Worm (Caenorhabditis elegans) whole organism, young adult: Measurements from ENCODE around the gene C49C3.7.
"Not testable (repeated sequence)": the region's sequence is repeated elsewhere in the genome, so short reads cannot be mapped to it uniquely, and the experiment has no call there.

Experiments
- B0035.1 ChIP-seq: sonication (generic microtip); optimal IDR thresholded peaks from 2 replicates; lab custom pipeline; 2016; ENCODE audit warnings: missing genetic modification characterization, mild to moderate bottlenecking, missing compliant biosample characterization, missing genotype, missing genetic modification reagents
- B0261.1 ChIP-seq: sonication (generic microtip); optimal IDR thresholded peaks from 2 replicates; lab custom pipeline; 2016; ENCODE audit warnings: mild to moderate bottlenecking, missing genetic modification characterization, moderate library complexity, missing compliant biosample characterization
- C06A6.2 ChIP-seq: fragments of 200-800 bp; sonication (Bioruptor generic); conservative IDR thresholded peaks from 2 replicates; pipeline ENCODE4 v1.3.6; 2022; ENCODE audit warnings: missing genetic modification characterization, missing compliant biosample characterization
- D2030.7 ChIP-seq: fragments of 200-800 bp; sonication (Bioruptor generic); IDR thresholded peaks from 2 replicates; pipeline ENCODE4 v1.3.6; 2022; ENCODE audit warnings: missing genetic modification reagents, missing genetic modification characterization, missing compliant biosample characterization
- F37B4.10 ChIP-seq: fragments of 200-800 bp; sonication (Bioruptor generic); IDR thresholded peaks from 2 replicates; pipeline ENCODE4 v1.3.6; 2022; ENCODE audit warnings: missing genetic modification characterization, missing compliant biosample characterization
- K12H6.12 ChIP-seq: fragments of 200-800 bp; sonication (Bioruptor generic); optimal IDR thresholded peaks from 2 replicates; lab custom pipeline; 2018; ENCODE audit warnings: mild to moderate bottlenecking, missing genetic modification characterization, missing compliant biosample characterization
- Y56A3A.18 ChIP-seq: fragments of 200-800 bp; sonication (Bioruptor generic); IDR thresholded peaks from 2 replicates; pipeline ENCODE4 v1.3.6; 2022; ENCODE audit warnings: missing genetic modification reagents, missing genetic modification characterization, missing compliant biosample characterization
- Y95B8A.8 ChIP-seq: fragments of 200-800 bp; sonication (Bioruptor generic); IDR thresholded peaks from 2 replicates; pipeline ENCODE4 v1.3.6; 2022; ENCODE audit warnings: missing genetic modification reagents, missing genetic modification characterization, missing compliant biosample characterization
- ZK185.1 ChIP-seq: sonication (generic microtip); optimal IDR thresholded peaks from 2 replicates; lab custom pipeline; 2016; ENCODE audit warnings: mild to moderate bottlenecking, missing genetic modification characterization, missing compliant biosample characterization; ENCODE audit not compliant: poor library complexity, severe bottlenecking
- akir-1 ChIP-seq: fragments of 200-800 bp; sonication (Bioruptor generic); optimal IDR thresholded peaks from 2 replicates; lab custom pipeline; 2018; ENCODE audit warnings: mild to moderate bottlenecking, missing genetic modification characterization, moderate library complexity, missing compliant biosample characterization
- atf-7 ChIP-seq: sonication (generic microtip); optimal IDR thresholded peaks from 2 replicates; lab custom pipeline; 2017; ENCODE audit warnings: mild to moderate bottlenecking, missing genetic modification characterization, missing compliant biosample characterization
- athp-1 ChIP-seq: sonication (generic microtip); optimal IDR thresholded peaks from 2 replicates; lab custom pipeline; 2017; ENCODE audit warnings: mild to moderate bottlenecking, missing genetic modification characterization, missing compliant biosample characterization
- attf-3 ChIP-seq: fragments of 200-800 bp; sonication (Bioruptor generic); conservative IDR thresholded peaks from 2 replicates; pipeline ENCODE4 v1.3.6; 2022; ENCODE audit warnings: missing genetic modification reagents, missing genetic modification characterization, missing compliant biosample characterization
- attf-5 ChIP-seq: fragments of 200-800 bp; sonication (Bioruptor generic); optimal IDR thresholded peaks from 2 replicates; lab custom pipeline; 2018; ENCODE audit warnings: mild to moderate bottlenecking, missing genetic modification characterization, missing compliant biosample characterization
- attf-6 ChIP-seq: fragments of 200-800 bp; sonication (Bioruptor generic); IDR thresholded peaks from 2 replicates; pipeline ENCODE4 v1.3.6; 2022; ENCODE audit warnings: missing genetic modification reagents, missing genetic modification characterization, missing compliant biosample characterization
- cebp-1 ChIP-seq, 2 experiments: fragments of 200-800 bp in 1 of 2; sonication (Bioruptor generic) in 1 of 2; sonication (generic microtip) in 1 of 2; IDR thresholded peaks in 1 of 2; optimal IDR thresholded peaks in 1 of 2; 2 replicates each; pipeline versions ENCODE4 v1.3.6 to Lab custom; 2017 to 2022; ENCODE audit warnings: missing compliant biosample characterization in 2 of 2, missing genetic modification characterization in 2 of 2, mild to moderate bottlenecking in 1 of 2, missing genetic modification reagents in 1 of 2, moderate library complexity in 1 of 2
- ceh-40 ChIP-seq: fragments of 200-800 bp; sonication (Bioruptor generic); IDR thresholded peaks from 2 replicates; pipeline ENCODE4 v1.3.6; 2022; ENCODE audit warnings: missing genetic modification characterization, missing compliant biosample characterization
- ceh-91 ChIP-seq: fragments of 200-800 bp; sonication (Bioruptor generic); IDR thresholded peaks from 2 replicates; pipeline ENCODE4 v1.3.6; 2022; ENCODE audit warnings: missing genetic modification reagents, missing genetic modification characterization, missing compliant biosample characterization
- dox-1 ChIP-seq: fragments of 200-800 bp; sonication (Bioruptor generic); IDR thresholded peaks from 2 replicates; pipeline ENCODE4 v1.3.6; 2022; ENCODE audit warnings: missing genetic modification reagents, missing genetic modification characterization, missing compliant biosample characterization
- dpff-1 ChIP-seq: sonication (generic microtip); optimal IDR thresholded peaks from 2 replicates; lab custom pipeline; 2017; ENCODE audit warnings: mild to moderate bottlenecking, missing genetic modification characterization, missing compliant biosample characterization
- egrh-3 ChIP-seq: fragments of 200-800 bp; sonication (Bioruptor generic); IDR thresholded peaks from 2 replicates; pipeline ENCODE4 v1.3.6; 2022; ENCODE audit warnings: missing genetic modification reagents, missing genetic modification characterization, missing compliant biosample characterization
- fkh-3 ChIP-seq: sonication (generic microtip); optimal IDR thresholded peaks from 2 replicates; lab custom pipeline; 2016; ENCODE audit warnings: mild to moderate bottlenecking, missing genetic modification characterization, missing compliant biosample characterization
- hlh-12 ChIP-seq: sonication (generic microtip); optimal IDR thresholded peaks from 2 replicates; lab custom pipeline; 2016; ENCODE audit warnings: missing genetic modification characterization, missing compliant biosample characterization
- hmg-1.2 ChIP-seq: fragments of 200-800 bp; sonication (Bioruptor generic); IDR thresholded peaks from 2 replicates; pipeline ENCODE4 v1.3.6; 2022; ENCODE audit warnings: missing genetic modification reagents, missing genetic modification characterization, missing compliant biosample characterization
- hmg-20 ChIP-seq: fragments of 200-800 bp; sonication (Bioruptor generic); IDR thresholded peaks from 2 replicates; pipeline ENCODE4 v1.3.6; 2022; ENCODE audit warnings: missing genetic modification reagents, missing genetic modification characterization, missing compliant biosample characterization
- hsf-1 ChIP-seq: fragments of 200-800 bp; sonication (Bioruptor generic); IDR thresholded peaks from 2 replicates; pipeline ENCODE4 v1.3.6; 2022; ENCODE audit warnings: missing genetic modification reagents, missing genetic modification characterization, missing compliant biosample characterization
- lin-40 ChIP-seq: sonication (generic microtip); optimal IDR thresholded peaks from 2 replicates; lab custom pipeline; 2016; ENCODE audit warnings: missing genetic modification characterization, mild to moderate bottlenecking, missing compliant biosample characterization, missing genotype, missing genetic modification reagents
- lir-1 ChIP-seq: fragments of 200-800 bp; sonication (Bioruptor generic); conservative IDR thresholded peaks from 2 replicates; pipeline ENCODE4 v1.3.6; 2022; ENCODE audit warnings: missing genetic modification reagents, missing genetic modification characterization, missing compliant biosample characterization
- lsl-1 ChIP-seq: fragments of 200-800 bp; sonication (Bioruptor generic); optimal IDR thresholded peaks from 2 replicates; lab custom pipeline; 2018; ENCODE audit warnings: mild to moderate bottlenecking, missing genetic modification characterization, moderate library complexity, missing compliant biosample characterization
- madf-6 ChIP-seq: fragments of 200-800 bp; sonication (Bioruptor generic); IDR thresholded peaks from 2 replicates; pipeline ENCODE4 v1.3.6; 2022; ENCODE audit warnings: missing genetic modification reagents, missing genetic modification characterization, missing compliant biosample characterization
- mxl-1 ChIP-seq: sonication (generic microtip); optimal IDR thresholded peaks from 2 replicates; lab custom pipeline; 2016; ENCODE audit warnings: missing genetic modification characterization, missing compliant biosample characterization
- nfyb-1 ChIP-seq: fragments of 200-800 bp; sonication (Bioruptor generic); IDR thresholded peaks from 2 replicates; pipeline ENCODE4 v1.3.6; 2022; ENCODE audit warnings: missing genetic modification reagents, missing genetic modification characterization, missing compliant biosample characterization
- nhr-179 ChIP-seq: sonication (generic microtip); optimal IDR thresholded peaks from 2 replicates; lab custom pipeline; 2016; ENCODE audit warnings: mild to moderate bottlenecking, missing genetic modification characterization, missing compliant biosample characterization
- nhr-80 ChIP-seq: sonication (generic microtip); optimal IDR thresholded peaks from 2 replicates; lab custom pipeline; 2016; ENCODE audit warnings: missing genetic modification characterization, missing compliant biosample characterization
- pbrm-1 ChIP-seq: fragments of 200-800 bp; sonication (Bioruptor generic); IDR thresholded peaks from 2 replicates; pipeline ENCODE4 v1.3.6; 2022; ENCODE audit warnings: missing genetic modification reagents, missing genetic modification characterization, missing compliant biosample characterization
- pha-4 ChIP-seq: fragments of 150-350 bp; sonication (generic microtip); optimal IDR thresholded peaks from 2 replicates; lab custom pipeline; 2014; ENCODE audit warnings: missing biosample characterization, missing genetic modification reagents, missing genetic modification characterization
- sea-2 ChIP-seq: fragments of 200-800 bp; sonication (Bioruptor generic); IDR thresholded peaks from 2 replicates; pipeline ENCODE4 v1.3.6; 2022; ENCODE audit warnings: missing genetic modification characterization, missing compliant biosample characterization
- snpc-3.4 ChIP-seq: sonication (generic microtip); optimal IDR thresholded peaks from 2 replicates; lab custom pipeline; 2017; ENCODE audit warnings: missing genetic modification characterization, mild to moderate bottlenecking, missing compliant biosample characterization, antibody characterized with exemption, moderate library complexity, missing genotype, missing genetic modification reagents
- snpc-4 ChIP-seq, 5 experiments: fragments of 150-350 bp in 1 of 5; sonication (generic microtip) in 4 of 5; optimal IDR thresholded peaks; 2 replicates each; lab custom pipeline; 2014 to 2018; ENCODE audit warnings: missing genetic modification characterization in 5 of 5, missing biosample characterization in 3 of 5, antibody characterized with exemption in 2 of 5, mild to moderate bottlenecking in 2 of 5, missing compliant biosample characterization in 2 of 5, missing genotype in 2 of 5, moderate library complexity in 2 of 5, missing genetic modification reagents in 1 of 5
- tlf-1 ChIP-seq: fragments of 200-800 bp; sonication (Bioruptor generic); optimal IDR thresholded peaks from 2 replicates; lab custom pipeline; 2018; ENCODE audit warnings: mild to moderate bottlenecking, missing genetic modification characterization, missing compliant biosample characterization
- ztf-3 ChIP-seq: fragments of 200-800 bp; sonication (Bioruptor generic); optimal IDR thresholded peaks from 2 replicates; lab custom pipeline; 2018; ENCODE audit warnings: mild to moderate bottlenecking, missing genetic modification characterization, missing compliant biosample characterization
- ztf-6 ChIP-seq: fragments of 200-800 bp; sonication (Bioruptor generic); IDR thresholded peaks from 2 replicates; pipeline ENCODE4 v1.3.6; 2022; ENCODE audit warnings: missing genetic modification reagents, missing genetic modification characterization, missing compliant biosample characterization

Gene C49C3.7

DNA sequence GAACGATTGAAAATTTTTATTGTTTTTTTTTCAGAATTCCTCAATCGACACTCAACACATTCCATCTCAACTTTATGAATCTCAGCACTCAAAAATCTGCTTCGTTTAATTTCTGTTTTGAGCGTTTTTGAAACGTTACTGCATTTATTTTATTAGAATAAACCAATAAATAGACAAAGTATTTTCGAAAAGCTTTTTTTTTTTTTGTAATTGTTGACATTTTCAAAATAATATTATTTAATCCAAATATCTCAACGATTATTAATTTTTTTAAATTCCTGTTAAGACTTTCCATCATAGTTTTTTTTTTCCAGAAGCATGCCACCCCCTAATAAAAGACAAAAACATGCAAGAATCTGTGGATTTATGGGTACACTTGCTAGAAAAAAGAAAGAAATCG is at the start of gene C49C3.7:
Gene C49C3.7, plus strand, starts transcription at position 301 of the 400 bp plus-strand sequence.
- TF ChIP-seq ZK185.1: no peak
- TF ChIP-seq ceh-40: no peak
- no peak for TF ChIP-seq snpc-4 (GFP tag; optimal IDR thresholded peaks at IDR 0.05; lab: Kevin White, UChicago)
- peak in 1 of 4 experiments; percentile 50 for TF ChIP-seq snpc-4 (tag; optimal IDR thresholded peaks at IDR 0.05; lab: Kevin White, UChicago)
- no peak for TF ChIP-seq sea-2 (GFP tag; lab: Robert Waterston, UW)
- TF ChIP-seq mxl-1 (tag; lab: Kevin White, UChicago): no peak
- TF ChIP-seq egrh-3: no peak
- no peak for TF ChIP-seq dpff-1

DNA sequence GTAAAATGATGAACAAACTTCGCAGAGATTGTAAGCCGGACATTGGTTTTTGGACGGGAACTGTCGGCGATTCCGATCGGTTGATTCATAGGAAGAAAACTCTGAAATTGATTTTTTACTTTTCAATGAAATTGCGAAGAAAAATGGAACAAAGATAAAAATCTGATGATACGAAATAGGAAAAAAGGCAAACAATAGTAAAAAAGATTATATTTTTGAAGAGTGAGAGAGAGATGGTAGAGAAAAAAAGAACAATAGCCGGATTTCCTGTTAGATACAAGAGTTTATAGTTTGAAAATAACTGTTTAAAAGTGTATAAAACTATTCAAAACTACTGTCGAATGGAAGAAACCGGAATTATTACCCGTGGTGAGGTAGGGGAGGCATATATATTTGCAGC is 48.3 kb upstream of the C49C3.7 start, which contains the start of gene nra-1:
Gene nra-1, minus strand, starts transcription at position 101 of the 400 bp plus-strand sequence.
- TF ChIP-seq D2030.7 (GFP tag; lab: Robert Waterston, UW): no peak
- TF ChIP-seq snpc-3.4 (tag; lab: Kevin White, UChicago): no peak
- no peak for TF ChIP-seq fkh-3 (tag; lab: Kevin White, UChicago)
- TF ChIP-seq ztf-3: no peak
- no peak for TF ChIP-seq tlf-1 (GFP tag; lab: Kevin White, UChicago)
- TF ChIP-seq pbrm-1: no peak

ce11 chrIV:17284511-17285089 is 47.8 kb upstream of the C49C3.7 start:
- peak; percentile 82 for TF ChIP-seq hsf-1
- peak; percentile 57 for TF ChIP-seq dox-1 (GFP tag; lab: Robert Waterston, UW)
- peak; percentile 66 for TF ChIP-seq madf-6 (GFP tag; lab: Robert Waterston, UW)
- peak; percentile 18; the same call in 1 of the 2 replicates for TF ChIP-seq hmg-1.2 (GFP tag; lab: Robert Waterston, UW)
- TF ChIP-seq attf-3 (GFP tag; lab: Robert Waterston, UW): peak; percentile 62
- TF ChIP-seq D2030.7 (GFP tag; lab: Robert Waterston, UW): peak; percentile 86
- TF ChIP-seq athp-1 (tag; lab: Kevin White, UChicago): peak; percentile 3
- not testable (repeated sequence) for TF ChIP-seq snpc-4 (GFP tag; optimal IDR thresholded peaks at IDR 0.05; lab: Kevin White, UChicago)
- TF ChIP-seq snpc-4 (tag; optimal IDR thresholded peaks at IDR 0.05; lab: Kevin White, UChicago): peak in 1 of 4 experiments; percentile 59

DNA sequence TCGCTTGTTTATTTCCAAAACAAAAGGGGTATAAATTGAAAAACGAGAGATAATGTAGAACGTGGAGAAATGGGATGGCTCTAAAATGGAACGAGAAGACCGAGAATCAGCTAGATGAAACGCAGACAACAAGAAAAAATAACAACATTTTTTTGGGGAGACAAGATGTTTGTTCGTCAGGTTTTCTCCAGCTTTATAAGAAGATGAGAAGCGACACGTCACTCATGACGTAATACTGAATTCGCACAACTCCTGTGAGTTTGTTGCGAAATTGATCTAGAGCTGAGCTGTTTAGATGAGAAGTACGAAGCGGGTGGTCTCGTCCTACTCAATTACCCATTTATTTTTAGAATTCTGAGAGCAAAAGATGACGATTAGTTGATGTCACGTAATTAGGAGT is 47.1 kb upstream of the C49C3.7 start:
- TF ChIP-seq F37B4.10 (no peak), akir-1 (GFP tag; lab: Kevin White, UChicago) (no peak), K12H6.12 (tag; lab: Kevin White, UChicago) (no peak), ceh-91 (GFP tag; lab: Robert Waterston, UW) (no peak), lsl-1 (GFP tag; lab: Kevin White, UChicago) (no peak), pha-4 (tag; lab: Kevin White, UChicago) (no peak), Y95B8A.8 (GFP tag; lab: Robert Waterston, UW) (no peak), snpc-4 (GFP tag; optimal IDR thresholded peaks at IDR 0.05; lab: Kevin White, UChicago) (no peak), snpc-4 (tag; optimal IDR thresholded peaks at IDR 0.05; lab: Kevin White, UChicago) (peak in 1 of 4 experiments; percentile 31), ztf-6 (GFP tag; lab: Robert Waterston, UW) (no peak), atf-7 (tag; lab: Kevin White, UChicago) (peak; percentile 30), cebp-1 (GFP tag; IDR thresholded peaks at IDR 0.05; lab: Robert Waterston, UW) (no peak), cebp-1 (tag; optimal IDR thresholded peaks at IDR 0.05; lab: Kevin White, UChicago) (peak; percentile 84), hmg-20 (GFP tag; lab: Robert Waterston, UW) (no peak), lin-40 (tag; lab: Kevin White, UChicago) (peak; percentile 33), B0261.1 (tag; lab: Kevin White, UChicago) (no peak), hmg-1.2 (GFP tag; lab: Robert Waterston, UW) (no peak), attf-6 (0 out of 2 replicates have a peak, but pooled peaks have one; percentile 54), nhr-179 (tag; lab: Kevin White, UChicago) (no peak), attf-5 (GFP tag; lab: Kevin White, UChicago) (no peak), lir-1 (GFP tag; lab: Robert Waterston, UW) (no peak), nfyb-1 (GFP tag; lab: Robert Waterston, UW) (no peak), B0035.1 (tag; lab: Kevin White, UChicago) (no peak), C06A6.2 (GFP tag; lab: Robert Waterston, UW) (no peak), hlh-12 (tag; lab: Kevin White, UChicago) (no peak), hsf-1 (peak; percentile 50; the same call in 1 of the 2 replicates), Y56A3A.18 (GFP tag; lab: Robert Waterston, UW) (no peak), nhr-80 (tag; lab: Kevin White, UChicago) (no peak)
- TF ChIP-seq, all 124 proteins: peak for 6
